Worm (Caenorhabditis elegans) whole organism, L1 larva: ENCODE results near the gene dlhd-1.

ENCODE experiments used
- F16B12.6 ChIP-seq: fragments of 150-350 bp; optimal IDR thresholded peaks from 2 replicates; lab custom pipeline; 2014; ENCODE audit warnings: missing biosample characterization, missing genetic modification characterization
- Y116A8C.19 ChIP-seq: sonication (generic microtip); optimal IDR thresholded peaks from 2 replicates; lab custom pipeline; 2016; ENCODE audit warnings: missing compliant biosample characterization, missing genetic modification characterization, borderline replicate concordance
- aha-1 ChIP-seq: fragments of 150-350 bp; optimal IDR thresholded peaks from 2 replicates; lab custom pipeline; 2014; ENCODE audit warnings: missing biosample characterization, missing genetic modification characterization
- ama-1 ChIP-seq: fragments of 150-350 bp; optimal IDR thresholded peaks from 2 replicates; lab custom pipeline; 2014
- ceh-88 ChIP-seq: fragments of 200-800 bp; sonication (Bioruptor generic); IDR thresholded peaks from 2 replicates; pipeline ENCODE4 v1.3.6; 2022; ENCODE audit warnings: missing genetic modification characterization, missing compliant biosample characterization
- ces-1 ChIP-seq: fragments of 150-350 bp; optimal IDR thresholded peaks from 2 replicates; lab custom pipeline; 2014; ENCODE audit warnings: missing biosample characterization, missing genetic modification reagents, missing genetic modification characterization
- efl-1 ChIP-seq, 4 experiments: fragments of 150-350 bp; optimal IDR thresholded peaks in 3 of 4; peaks in 1 of 4; 1 replicate in 1 of 4; 2 replicates in 3 of 4; lab custom pipeline; 2014; ENCODE audit warnings: missing biosample characterization in 2 of 4, missing genetic modification characterization in 2 of 4, missing genetic modification reagents in 2 of 4
- egl-13 ChIP-seq: sonication (generic microtip); optimal IDR thresholded peaks from 2 replicates; lab custom pipeline; 2016; ENCODE audit warnings: missing genotype, missing genetic modification reagents, missing genetic modification characterization, missing compliant biosample characterization
- egl-27 ChIP-seq, 2 experiments: fragments of 150-350 bp in 1 of 2; sonication (generic microtip); optimal IDR thresholded peaks; 3 replicates each; lab custom pipeline; 2017 to 2018; ENCODE audit warnings: missing biosample characterization in 2 of 2, missing genetic modification characterization in 2 of 2, missing genetic modification reagents in 2 of 2
- elt-2 ChIP-seq: sonication (generic microtip); optimal IDR thresholded peaks from 2 replicates; lab custom pipeline; 2016; ENCODE audit warnings: missing genetic modification characterization, mild to moderate bottlenecking, inconsistent platforms, missing compliant biosample characterization, missing genetic modification reagents
- fkh-10 ChIP-seq: sonication (generic microtip); optimal IDR thresholded peaks from 2 replicates; lab custom pipeline; 2017; ENCODE audit warnings: missing biosample characterization, missing genetic modification reagents, missing genetic modification characterization
- fkh-4 ChIP-seq: sonication (generic microtip); optimal IDR thresholded peaks from 2 replicates; lab custom pipeline; 2016; ENCODE audit warnings: missing compliant biosample characterization, missing genetic modification characterization, borderline replicate concordance
- fkh-8 ChIP-seq: sonication (generic microtip); optimal IDR thresholded peaks from 2 replicates; lab custom pipeline; 2016; ENCODE audit warnings: mild to moderate bottlenecking, missing genetic modification characterization, missing compliant biosample characterization
- hlh-17 ChIP-seq: fragments of 200-800 bp; sonication (Bioruptor generic); optimal IDR thresholded peaks from 2 replicates; lab custom pipeline; 2018; ENCODE audit warnings: missing genetic modification characterization, mild to moderate bottlenecking, missing compliant biosample characterization, moderate library complexity, borderline replicate concordance
- hlh-4 ChIP-seq: sonication (generic microtip); optimal IDR thresholded peaks from 2 replicates; lab custom pipeline; 2016; ENCODE audit warnings: mild to moderate bottlenecking, missing genetic modification characterization, missing compliant biosample characterization
- irx-1 ChIP-seq: sonication (generic microtip); optimal IDR thresholded peaks from 2 replicates; lab custom pipeline; 2016; ENCODE audit warnings: missing genetic modification characterization, missing compliant biosample characterization
- jun-1 ChIP-seq: fragments of 150-350 bp; optimal IDR thresholded peaks from 2 replicates; lab custom pipeline; 2014; ENCODE audit warnings: missing biosample characterization, missing genetic modification reagents, missing genetic modification characterization
- lin-14 ChIP-seq: fragments of 200-800 bp; sonication (Bioruptor generic); optimal IDR thresholded peaks from 2 replicates; lab custom pipeline; 2018; ENCODE audit warnings: mild to moderate bottlenecking, missing genetic modification characterization, moderate library complexity, missing compliant biosample characterization
- lin-15B ChIP-seq: fragments of 150-350 bp; sonication (generic microtip); optimal IDR thresholded peaks from 3 replicates; lab custom pipeline; 2014; ENCODE audit warnings: missing biosample characterization, missing genetic modification characterization
- mab-9 ChIP-seq: fragments of 200-800 bp; sonication (Bioruptor generic); IDR thresholded peaks from 2 replicates; pipeline ENCODE4 v1.3.6; 2022; ENCODE audit warnings: missing genetic modification reagents, missing genetic modification characterization, missing compliant biosample characterization
- mdl-1 ChIP-seq, 2 experiments: fragments of 150-350 bp; optimal IDR thresholded peaks; 2 replicates each; lab custom pipeline; 2014 to 2017; ENCODE audit warnings: missing biosample characterization in 2 of 2, missing genetic modification characterization in 2 of 2, inconsistent platforms in 1 of 2
- mef-2 ChIP-seq: fragments of 150-350 bp; optimal IDR thresholded peaks from 2 replicates; lab custom pipeline; 2014; ENCODE audit warnings: missing biosample characterization, missing genetic modification characterization
- mep-1 ChIP-seq: fragments of 150-350 bp; optimal IDR thresholded peaks from 2 replicates; lab custom pipeline; 2014; ENCODE audit warnings: missing biosample characterization, missing genetic modification characterization
- nhr-11 ChIP-seq: fragments of 150-350 bp; optimal IDR thresholded peaks from 2 replicates; lab custom pipeline; 2014; ENCODE audit warnings: missing biosample characterization, missing genetic modification characterization
- nhr-19 ChIP-seq: fragments of 200-800 bp; sonication (Bioruptor generic); conservative IDR thresholded peaks from 2 replicates; pipeline ENCODE4 v1.3.6; 2022; ENCODE audit warnings: missing genetic modification characterization, missing compliant biosample characterization
- nhr-237 ChIP-seq: fragments of 150-350 bp; optimal IDR thresholded peaks from 2 replicates; lab custom pipeline; 2014; ENCODE audit warnings: missing biosample characterization, missing genetic modification characterization
- nhr-76 ChIP-seq: sonication (generic microtip); optimal IDR thresholded peaks from 2 replicates; lab custom pipeline; 2017; ENCODE audit warnings: missing biosample characterization, missing genetic modification characterization
- nhr-77 ChIP-seq: fragments of 150-350 bp; optimal IDR thresholded peaks from 2 replicates; lab custom pipeline; 2014; ENCODE audit warnings: missing biosample characterization, missing genetic modification characterization
- nhr-85 ChIP-seq: sonication (generic microtip); peaks from one replicate; lab custom pipeline; 2016; ENCODE audit warnings: missing genetic modification characterization, inconsistent platforms, missing compliant biosample characterization
- nhr-90 ChIP-seq: sonication (generic microtip); optimal IDR thresholded peaks from 2 replicates; lab custom pipeline; 2016; ENCODE audit warnings: mild to moderate bottlenecking, missing genetic modification characterization, missing compliant biosample characterization; ENCODE audit not compliant: poor library complexity
- snpc-4 ChIP-seq: fragments of 150-350 bp; optimal IDR thresholded peaks from 2 replicates; lab custom pipeline; 2014; ENCODE audit warnings: missing biosample characterization, missing genetic modification characterization
- snu-23 ChIP-seq: sonication (generic microtip); optimal IDR thresholded peaks from 2 replicates; lab custom pipeline; 2016; ENCODE audit warnings: missing genetic modification characterization, missing compliant biosample characterization
- tbx-2 ChIP-seq: sonication (generic microtip); optimal IDR thresholded peaks from 2 replicates; lab custom pipeline; 2016; ENCODE audit warnings: missing genetic modification characterization, missing compliant biosample characterization
- unc-98 ChIP-seq: fragments of 200-800 bp; sonication (Bioruptor generic); IDR thresholded peaks from 2 replicates; pipeline ENCODE4 v1.3.6; 2022; ENCODE audit warnings: missing genetic modification characterization, missing compliant biosample characterization
- vab-15 ChIP-seq: sonication (generic microtip); optimal IDR thresholded peaks from 2 replicates; lab custom pipeline; 2017; ENCODE audit warnings: missing genotype, mild to moderate bottlenecking, missing genetic modification characterization, missing compliant biosample characterization
- zag-1 ChIP-seq: fragments of 150-350 bp; optimal IDR thresholded peaks from 2 replicates; lab custom pipeline; 2014; ENCODE audit warnings: missing biosample characterization, missing genetic modification characterization
- ztf-4 ChIP-seq: fragments of 150-350 bp; optimal IDR thresholded peaks from 2 replicates; lab custom pipeline; 2014; ENCODE audit warnings: missing biosample characterization, missing genetic modification characterization

dlhd-1 gene

ce11 chrII:1134314-1135108 is 37.4 kb downstream of the dlhd-1 start (continued):
- TF ChIP-seq ceh-88 (GFP tag; lab: Robert Waterston, UW): peak; percentile 71

ce11 chrII:1133295-1133694 is 38.6 kb downstream of the dlhd-1 start:
- TF ChIP-seq nhr-76 (tag; lab: Kevin White, UChicago) (no peak), F16B12.6 (tag; lab: Kevin White, UChicago) (no peak), nhr-11 (no peak), Y116A8C.19 (tag; lab: Kevin White, UChicago) (no peak), efl-1 (optimal IDR thresholded peaks at IDR 0.05; lab: Kevin White, UChicago) (no peak), efl-1 (GFP tag; optimal IDR thresholded peaks at IDR 0.05 in 1 of 2; lab: Kevin White, UChicago) (peak in 1 of 2 experiments; percentile 49)

- no peak for TF ChIP-seq hlh-4
- no peak for TF ChIP-seq mep-1
These were observed 39.2 kb downstream of the dlhd-1 start for ce11 chrII:1132750-1133149.

- TF ChIP-seq nhr-19 (GFP tag; lab: Robert Waterston, UW) (no peak), irx-1 (no peak), egl-13 (tag; lab: Kevin White, UChicago) (no peak), Y116A8C.19 (tag; lab: Kevin White, UChicago) (no peak), lin-15B (tag; lab: Kevin White, UChicago) (no peak), ama-1 (no peak)
These were observed 40.1 kb downstream of the dlhd-1 start for ce11 chrII:1131821-1132220.

- no peak for TF ChIP-seq nhr-19 (GFP tag; lab: Robert Waterston, UW)
These were observed 40.6 kb downstream of the dlhd-1 start for ce11 chrII:1131367-1131766.

ce11 chrII:1130241-1130640 is 41.7 kb downstream of the dlhd-1 start:
- TF ChIP-seq snu-23 (GFP tag; lab: Kevin White, UChicago) (no peak), nhr-85 (peak; percentile 9)

ce11 chrII:1127676-1128075 is 44.3 kb downstream of the dlhd-1 start, which contains the start of gene taf-6.1:
TSS of gene taf-6.1 (plus strand) at chrII:1127976.
- TF ChIP-seq unc-98 (GFP tag; lab: Robert Waterston, UW) (no peak), nhr-77 (no peak), lin-14 (GFP tag; lab: Kevin White, UChicago) (no peak), mdl-1 (tag; optimal IDR thresholded peaks at IDR 0.05; lab: Kevin White, UChicago) (no peak), elt-2 (tag; lab: Kevin White, UChicago) (no peak), fkh-4 (tag; lab: Kevin White, UChicago) (no peak), snpc-4 (tag; lab: Kevin White, UChicago) (no peak), aha-1 (tag; lab: Kevin White, UChicago) (no peak), mab-9 (no peak), nhr-90 (tag; lab: Kevin White, UChicago) (no peak), nhr-11 (no peak), nhr-237 (tag; lab: Kevin White, UChicago) (no peak)

- TF ChIP-seq egl-27 (tag; optimal IDR thresholded peaks at IDR 0.05; lab: Kevin White, UChicago) (no peak), ztf-4 (tag; lab: Kevin White, UChicago) (no peak), nhr-85 (no peak), fkh-10 (no peak), vab-15 (tag; lab: Kevin White, UChicago) (no peak), snpc-4 (tag; lab: Kevin White, UChicago) (no peak), irx-1 (no peak), ces-1 (GFP tag; lab: Kevin White, UChicago) (no peak), fkh-8 (tag; lab: Kevin White, UChicago) (no peak), tbx-2 (tag; lab: Kevin White, UChicago) (no peak), zag-1 (tag; lab: Kevin White, UChicago) (no peak), nhr-19 (GFP tag; lab: Robert Waterston, UW) (no peak), Y116A8C.19 (tag; lab: Kevin White, UChicago) (no peak), nhr-77 (no peak), F16B12.6 (tag; lab: Kevin White, UChicago) (no peak), hlh-17 (GFP tag; lab: Kevin White, UChicago) (no peak), jun-1 (tag; lab: Kevin White, UChicago) (no peak), mef-2 (tag; lab: Kevin White, UChicago) (no peak)
- TF ChIP-seq, all 84 proteins: peak for 0
These were observed 45.5 kb downstream of the dlhd-1 start for ce11 chrII:1126472-1126871.
